Worm (Caenorhabditis elegans): ENCODE results near the gene clec-170.

ce11 chrIV:1309600-1310207, 43.0 kb downstream of the clec-170 start, which contains the start of the genes ddx-46 and F53H1.4:
- TF ChIP-seq dao-5 (tag; optimal IDR thresholded peaks at IDR 0.05) (no peak), him-1 (tag; optimal IDR thresholded peaks at IDR 0.05) (no peak)

Data from whole organism, L4/young adult.